Fruit fly (Drosophila melanogaster) whole organism, embryonic: ENCODE data around the gene Ist1.

ENCODE experiments used
- Adf1 ChIP-seq: fragments of 200-800 bp; sonication (Bioruptor generic); IDR thresholded peaks from 2 replicates; pipeline ENCODE4 v1.3.6; 2022; ENCODE audit warnings: missing biosample characterization, missing genetic modification characterization
- Antp ChIP-seq: fragments of 200-800 bp; sonication (Bioruptor generic); optimal IDR thresholded peaks from 3 replicates; lab custom pipeline; 2016; ENCODE audit warnings: missing biosample characterization, missing genetic modification characterization
- CG10543 ChIP-seq: fragments of 200-800 bp; sonication (Bioruptor generic); optimal IDR thresholded peaks from 3 replicates; lab custom pipeline; 2017; ENCODE audit warnings: missing biosample characterization, mild to moderate bottlenecking, missing genetic modification characterization, moderate library complexity
- CG10979 ChIP-seq: fragments of 200-800 bp; sonication (Bioruptor generic); optimal IDR thresholded peaks from 2 replicates; lab custom pipeline; 2018; ENCODE audit warnings: missing biosample characterization, mild to moderate bottlenecking, missing genetic modification characterization, moderate library complexity
- CG11456 ChIP-seq: fragments of 200-800 bp; sonication (Bioruptor generic); IDR thresholded peaks from 3 replicates; pipeline ENCODE4 v1.3.6; 2022; ENCODE audit warnings: missing biosample characterization, missing genetic modification characterization
- CG1233 ChIP-seq: fragments of 200-800 bp; sonication (Bioruptor generic); optimal IDR thresholded peaks from 4 replicates; lab custom pipeline; 2018; ENCODE audit warnings: missing biosample characterization, mild to moderate bottlenecking, missing genetic modification characterization
- CG14710 ChIP-seq: fragments of 200-800 bp; sonication (Bioruptor generic); optimal IDR thresholded peaks from 3 replicates; lab custom pipeline; 2019; ENCODE audit warnings: missing biosample characterization, mild to moderate bottlenecking, missing genetic modification characterization, moderate library complexity
- CG15601 ChIP-seq: fragments of 200-800 bp; sonication (Bioruptor generic); optimal IDR thresholded peaks from 3 replicates; lab custom pipeline; 2019; ENCODE audit warnings: missing biosample characterization, mild to moderate bottlenecking, missing genetic modification characterization, moderate library complexity
- CG17385 ChIP-seq: fragments of 200-800 bp; sonication (Bioruptor generic); optimal IDR thresholded peaks from 3 replicates; lab custom pipeline; 2018; ENCODE audit warnings: missing biosample characterization, mild to moderate bottlenecking, missing genetic modification characterization
- CG18262 ChIP-seq: fragments of 200-800 bp; optimal IDR thresholded peaks from 3 replicates; lab custom pipeline; 2019; ENCODE audit warnings: missing biosample characterization, mild to moderate bottlenecking, missing genetic modification characterization, moderate library complexity
- CG2199 ChIP-seq: fragments of 200-800 bp; sonication (Bioruptor generic); IDR thresholded peaks from 3 replicates; pipeline ENCODE4 v1.3.6; 2022; ENCODE audit warnings: missing biosample characterization, missing genetic modification characterization
- CG2678 ChIP-seq: fragments of 200-800 bp; sonication (Bioruptor generic); optimal IDR thresholded peaks from 3 replicates; lab custom pipeline; 2019; ENCODE audit warnings: missing biosample characterization, mild to moderate bottlenecking, missing genetic modification characterization, moderate library complexity
- CG30431 ChIP-seq: fragments of 200-800 bp; sonication (Bioruptor generic); optimal IDR thresholded peaks from 2 replicates; lab custom pipeline; 2017; ENCODE audit warnings: missing biosample characterization, missing genetic modification characterization
- CG31441 ChIP-seq: fragments of 200-800 bp; sonication (Bioruptor generic); IDR thresholded peaks from 2 replicates; pipeline ENCODE4 v1.3.6; 2022; ENCODE audit warnings: missing biosample characterization, missing genetic modification characterization
- CG33557 ChIP-seq: fragments of 200-800 bp; sonication (Bioruptor generic); optimal IDR thresholded peaks from 2 replicates; lab custom pipeline; 2019; ENCODE audit warnings: missing biosample characterization, mild to moderate bottlenecking, missing genetic modification characterization, moderate library complexity
- CG4282 ChIP-seq: fragments of 200-800 bp; sonication (Bioruptor generic); optimal IDR thresholded peaks from 2 replicates; lab custom pipeline; 2016; ENCODE audit warnings: missing biosample characterization, missing genetic modification characterization
- CG4328 ChIP-seq: fragments of 200-800 bp; sonication (Bioruptor generic); optimal IDR thresholded peaks from 3 replicates; lab custom pipeline; 2017; ENCODE audit warnings: missing biosample characterization, missing genetic modification reagents, missing genetic modification characterization
- CG4424 ChIP-seq: fragments of 200-800 bp; sonication (Bioruptor generic); optimal IDR thresholded peaks from 3 replicates; lab custom pipeline; 2016; ENCODE audit warnings: missing biosample characterization, missing genetic modification characterization
- CG4820 ChIP-seq: fragments of 200-800 bp; sonication (Bioruptor generic); optimal IDR thresholded peaks from 3 replicates; lab custom pipeline; 2016; ENCODE audit warnings: missing biosample characterization, missing genetic modification characterization
- CG7556 ChIP-seq: fragments of 200-800 bp; sonication (Bioruptor generic); optimal IDR thresholded peaks from 2 replicates; lab custom pipeline; 2017; ENCODE audit warnings: missing biosample characterization, mild to moderate bottlenecking, missing genetic modification characterization
- CG7839 ChIP-seq: fragments of 200-800 bp; sonication (Bioruptor generic); optimal IDR thresholded peaks from 3 replicates; lab custom pipeline; 2018; ENCODE audit warnings: missing biosample characterization, mild to moderate bottlenecking, missing genetic modification characterization, moderate library complexity
- CG8924 ChIP-seq: fragments of 200-800 bp; optimal IDR thresholded peaks from 3 replicates; lab custom pipeline; 2019; ENCODE audit warnings: missing biosample characterization, mild to moderate bottlenecking, missing genetic modification characterization, moderate library complexity
- CG9727 ChIP-seq: fragments of 200-800 bp; sonication (Bioruptor generic); optimal IDR thresholded peaks from 3 replicates; lab custom pipeline; 2017; ENCODE audit warnings: missing biosample characterization, mild to moderate bottlenecking, missing genetic modification characterization
- Dref ChIP-seq: fragments of 200-800 bp; sonication (Bioruptor generic); IDR thresholded peaks from 2 replicates; pipeline ENCODE4 v1.3.6; 2022; ENCODE audit warnings: missing biosample characterization, missing genetic modification characterization
- HmgZ ChIP-seq: fragments of 200-800 bp; sonication (Bioruptor generic); optimal IDR thresholded peaks from 2 replicates; lab custom pipeline; 2018; ENCODE audit warnings: missing biosample characterization, mild to moderate bottlenecking, missing genetic modification characterization
- Hmr ChIP-seq: fragments of 200-800 bp; sonication (Bioruptor generic); optimal IDR thresholded peaks from 3 replicates; lab custom pipeline; 2017; ENCODE audit warnings: mild to moderate bottlenecking, missing biosample characterization, missing genetic modification reagents, missing genetic modification characterization
- Hr3 ChIP-seq: fragments of 200-800 bp; sonication (Bioruptor generic); optimal IDR thresholded peaks from 3 replicates; lab custom pipeline; 2016; ENCODE audit warnings: missing biosample characterization, missing genetic modification characterization
- Hr51 ChIP-seq, 2 experiments: fragments of 200-800 bp; sonication (Bioruptor generic); optimal IDR thresholded peaks; 2 replicates in 1 of 2; 3 replicates in 1 of 2; lab custom pipeline; 2016 to 2018; ENCODE audit warnings: missing biosample characterization in 2 of 2, missing genetic modification characterization in 2 of 2, mild to moderate bottlenecking in 1 of 2, moderate library complexity in 1 of 2
- Meics ChIP-seq: fragments of 200-800 bp; sonication (Bioruptor generic); optimal IDR thresholded peaks from 2 replicates; lab custom pipeline; 2017; ENCODE audit warnings: missing biosample characterization, mild to moderate bottlenecking, missing genetic modification characterization
- Oli ChIP-seq: fragments of 200-800 bp; sonication (Bioruptor generic); optimal IDR thresholded peaks from 2 replicates; lab custom pipeline; 2018; ENCODE audit warnings: missing biosample characterization, mild to moderate bottlenecking, missing genetic modification characterization, moderate library complexity
- Opbp ChIP-seq: fragments of 200-800 bp; sonication (Bioruptor generic); IDR thresholded peaks from 3 replicates; pipeline ENCODE4 v1.3.6; 2022; ENCODE audit warnings: missing biosample characterization, missing genetic modification characterization; ENCODE audit not compliant: partially characterized antibody
- Scr ChIP-seq: fragments of 200-800 bp; sonication (Bioruptor generic); IDR thresholded peaks from 2 replicates; pipeline ENCODE4 v1.3.6; 2022; ENCODE audit warnings: missing biosample characterization, missing genetic modification characterization; ENCODE audit not compliant: partially characterized antibody
- Six4 ChIP-seq: fragments of 200-800 bp; sonication (Bioruptor generic); optimal IDR thresholded peaks from 2 replicates; lab custom pipeline; 2016; ENCODE audit warnings: missing biosample characterization, missing genetic modification characterization
- Sox102F ChIP-seq: fragments of 200-800 bp; sonication (Bioruptor generic); optimal IDR thresholded peaks from 2 replicates; lab custom pipeline; 2018; ENCODE audit warnings: missing biosample characterization, mild to moderate bottlenecking, missing genetic modification characterization, moderate library complexity
- bsh ChIP-seq, 2 experiments: fragments of 200-800 bp; sonication (Bioruptor generic); optimal IDR thresholded peaks; 2 replicates each; lab custom pipeline; 2017 to 2018; ENCODE audit warnings: mild to moderate bottlenecking in 2 of 2, missing biosample characterization in 2 of 2, missing genetic modification characterization in 2 of 2, moderate library complexity in 1 of 2
- ci ChIP-seq: fragments of 200-800 bp; sonication (Bioruptor generic); IDR thresholded peaks from 3 replicates; pipeline ENCODE4 v1.3.6; 2022; ENCODE audit warnings: missing biosample characterization, missing genetic modification characterization
- dmrt11E ChIP-seq: fragments of 200-800 bp; sonication (Bioruptor generic); optimal IDR thresholded peaks from 3 replicates; lab custom pipeline; 2018; ENCODE audit warnings: missing biosample characterization, mild to moderate bottlenecking, missing genetic modification characterization, moderate library complexity
- grau ChIP-seq: fragments of 200-800 bp; optimal IDR thresholded peaks from 3 replicates; lab custom pipeline; 2019; ENCODE audit warnings: missing biosample characterization, mild to moderate bottlenecking, missing genetic modification characterization, moderate library complexity
- hkb ChIP-seq, 2 experiments: fragments of 200-800 bp in 1 of 2; fragments of >200 bp in 1 of 2; sonication (Bioruptor generic) in 1 of 2; IDR thresholded peaks in 1 of 2; optimal IDR thresholded peaks in 1 of 2; 2 replicates each; pipeline versions ENCODE4 v1.3.6 to Lab custom; 2017 to 2022; ENCODE audit warnings: missing biosample characterization in 1 of 2, missing genetic modification characterization in 1 of 2
- nau ChIP-seq: fragments of 200-800 bp; sonication (Bioruptor generic); optimal IDR thresholded peaks from 3 replicates; lab custom pipeline; 2017; ENCODE audit warnings: missing biosample characterization, mild to moderate bottlenecking, missing genetic modification characterization, missing genetic modification reagents
- prd ChIP-seq, 3 experiments: fragments of >200 bp in 2 of 3; fragments of 200-800 bp in 1 of 3; sonication (Bioruptor generic) in 1 of 3; optimal IDR thresholded peaks in 2 of 3; IDR thresholded peaks in 1 of 3; 2 replicates in 2 of 3; 3 replicates in 1 of 3; pipeline versions ENCODE4 v1.3.6 to Lab custom; 2017 to 2022; ENCODE audit warnings: missing biosample characterization in 1 of 3, missing genetic modification characterization in 1 of 3
- ranshi ChIP-seq: fragments of 200-800 bp; sonication (Bioruptor generic); IDR thresholded peaks from 2 replicates; pipeline ENCODE4 v1.3.6; 2022; ENCODE audit warnings: missing biosample characterization, missing genetic modification characterization
- row ChIP-seq: fragments of 200-800 bp; sonication (Bioruptor generic); IDR thresholded peaks from 3 replicates; pipeline ENCODE4 v1.3.6; 2022; ENCODE audit warnings: missing biosample characterization, missing genetic modification characterization
- salm ChIP-seq: fragments of 200-800 bp; sonication (Bioruptor generic); optimal IDR thresholded peaks from 2 replicates; lab custom pipeline; 2018; ENCODE audit warnings: missing biosample characterization, mild to moderate bottlenecking, missing genetic modification characterization
- sc ChIP-seq, 3 experiments: fragments of >200 bp in 2 of 3; fragments of 200-800 bp in 1 of 3; sonication (Bioruptor generic) in 1 of 3; optimal IDR thresholded peaks; 2 replicates in 2 of 3; 3 replicates in 1 of 3; lab custom pipeline; 2017; ENCODE audit warnings: mild to moderate bottlenecking in 1 of 3, missing biosample characterization in 1 of 3, missing genetic modification characterization in 1 of 3, missing genetic modification reagents in 1 of 3
- sens ChIP-seq: fragments of 200-800 bp; sonication (Bioruptor generic); peaks from one replicate; lab custom pipeline; 2016; ENCODE audit warnings: missing biosample characterization, missing genetic modification characterization

Ist1 gene

DNA sequence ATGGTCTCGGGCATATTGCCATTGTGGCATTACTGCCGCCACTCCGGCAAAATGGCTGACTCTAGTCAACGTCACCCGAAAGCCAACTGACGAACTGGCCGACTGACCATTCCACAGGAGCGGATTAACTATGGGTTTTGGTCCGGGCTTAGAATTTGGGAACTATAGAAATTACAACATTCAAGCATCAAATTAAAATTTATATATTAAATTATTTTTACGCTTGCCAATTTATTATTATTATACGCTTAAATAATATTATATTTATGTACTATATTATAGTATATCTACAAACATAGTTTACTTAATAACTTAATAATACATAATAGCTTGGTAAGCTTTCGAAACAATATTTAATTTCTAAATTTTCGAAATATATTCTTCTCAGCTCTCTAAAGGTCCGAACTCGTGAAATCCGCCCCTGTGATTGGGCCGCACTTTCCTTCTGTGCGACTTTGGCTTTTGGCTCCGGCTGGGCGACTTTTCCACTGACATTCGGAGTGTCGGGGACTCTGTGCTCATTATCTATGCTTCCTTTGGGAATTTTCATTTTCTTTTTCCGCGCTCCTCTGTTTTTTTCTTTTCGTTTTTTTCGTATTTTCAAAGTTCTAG lies 41.2 kb upstream of the Ist1 start (continued):
- TF ChIP-seq CG4820 = peak; percentile 11
- no peak for TF ChIP-seq CG11456 (GFP tag; lab: Robert Waterston, UW)
- TF ChIP-seq CG15601 = peak; percentile 6
- peak; percentile 14 for TF ChIP-seq CG1233 (GFP tag; lab: Kevin White, UChicago)
- no peak for TF ChIP-seq HmgZ (tag; lab: Kevin White, UChicago)
- peak; percentile 66 for TF ChIP-seq CG2678 (tag; lab: Kevin White, UChicago)
- TF ChIP-seq CG10979 = peak; percentile 71
- TF ChIP-seq CG18262 (tag; lab: Kevin White, UChicago) = peak; percentile 61
- TF ChIP-seq Hr3 (GFP tag; lab: Kevin White, UChicago) = peak; percentile 2
- TF ChIP-seq Hr51 (GFP tag; optimal IDR thresholded peaks at IDR 0.05; lab: Kevin White, UChicago) = peak in 1 of 2 experiments; percentile 38
- TF ChIP-seq CG2199 (GFP tag; lab: Robert Waterston, UW) = peak; percentile 60; the same call in 1 of the 3 replicates
- TF ChIP-seq Antp (GFP tag; lab: Kevin White, UChicago) = no peak
- peak; percentile 32; the same call in 1 of the 3 replicates for TF ChIP-seq Opbp
- peak; percentile 56 for TF ChIP-seq CG9727
- TF ChIP-seq bsh (GFP tag; optimal IDR thresholded peaks at IDR 0.05; lab: Kevin White, UChicago) = peak in 1 of 2 experiments; percentile 13
- TF ChIP-seq CG7556 (GFP tag; lab: Kevin White, UChicago) = peak; percentile 67
- no peak for TF ChIP-seq Six4
- TF ChIP-seq nau (GFP tag; lab: Kevin White, UChicago) = no peak
- TF ChIP-seq CG31441 (GFP tag; lab: Robert Waterston, UW) = peak; percentile 43; the same call in 1 of the 2 replicates
- TF ChIP-seq CG8924 (tag; lab: Kevin White, UChicago) = peak; percentile 28
- peak; percentile 25 for TF ChIP-seq CG4424 (GFP tag; lab: Kevin White, UChicago)
- TF ChIP-seq CG4328 (GFP tag; lab: Kevin White, UChicago) = peak; percentile 4
- no peak for TF ChIP-seq CG4282 (GFP tag; lab: Kevin White, UChicago)
- peak; percentile 17 for TF ChIP-seq CG10543 (GFP tag; lab: Kevin White, UChicago)
- TF ChIP-seq CG17385 (GFP tag; lab: Kevin White, UChicago) = peak; percentile 1
- no peak for TF ChIP-seq prd (optimal IDR thresholded peaks at IDR 0.05; lab: Kevin White, UChicago)
- peak; percentile 47; the same call in 2 of the 3 replicates for TF ChIP-seq prd (GFP tag; IDR thresholded peaks at IDR 0.05; lab: Robert Waterston, UW)
- peak; percentile 50 for TF ChIP-seq grau (tag; lab: Kevin White, UChicago)
- TF ChIP-seq ranshi (GFP tag; lab: Robert Waterston, UW) = peak; percentile 43; the same call in 1 of the 2 replicates
- TF ChIP-seq CG7839 (tag; lab: Kevin White, UChicago) = peak; percentile 58
- peak; percentile 49 for TF ChIP-seq row (GFP tag; lab: Robert Waterston, UW)
- TF ChIP-seq Dref (GFP tag; lab: Robert Waterston, UW) = no peak
- TF ChIP-seq Sox102F (GFP tag; lab: Kevin White, UChicago) = peak; percentile 36
- peak; percentile 50 for TF ChIP-seq Meics
- TF ChIP-seq CG14710 = peak; percentile 33
- TF ChIP-seq Scr (GFP tag; lab: Robert Waterston, UW) = no peak
- peak; percentile 14 for TF ChIP-seq CG30431 (GFP tag; lab: Kevin White, UChicago)
- TF ChIP-seq ci (GFP tag; lab: Robert Waterston, UW) = 0 out of 3 replicates have a peak, but pooled peaks have one; percentile 30
- TF ChIP-seq sens (GFP tag; lab: Kevin White, UChicago) = no peak
- no peak for TF ChIP-seq Adf1 (GFP tag; lab: Robert Waterston, UW)
- TF ChIP-seq salm (tag; lab: Kevin White, UChicago) = no peak
- peak; percentile 59 for TF ChIP-seq dmrt11E (tag; lab: Kevin White, UChicago)
- TF ChIP-seq sc (optimal IDR thresholded peaks at IDR 0.05; lab: Kevin White, UChicago) = no peak
- TF ChIP-seq sc (GFP tag; optimal IDR thresholded peaks at IDR 0.05; lab: Kevin White, UChicago) = peak; percentile 2
- peak; percentile 50 for TF ChIP-seq Oli
- TF ChIP-seq hkb (optimal IDR thresholded peaks at IDR 0.05; lab: Kevin White, UChicago) = no peak
- TF ChIP-seq hkb (GFP tag; IDR thresholded peaks at IDR 0.05; lab: Robert Waterston, UW) = 0 out of 2 replicates have a peak, but pooled peaks have one; percentile 29
- peak; percentile 8 for TF ChIP-seq Hmr
- TF ChIP-seq CG33557 = peak; percentile 40
